Fruit fly (Drosophila melanogaster) Kc167 (cell line): ENCODE measurements around the gene Mst87F.

Experiments used
- Myc ChIP-seq: fragments of >200 bp; optimal IDR thresholded peaks from 2 replicates; lab custom pipeline; 2017; ENCODE audit warnings: missing external identifiers
- Sin3A ChIP-seq: fragments of >200 bp; optimal IDR thresholded peaks from 2 replicates; lab custom pipeline; 2018; ENCODE audit warnings: missing external identifiers
- h ChIP-seq: fragments of >200 bp; optimal IDR thresholded peaks from 3 replicates; lab custom pipeline; 2018; ENCODE audit warnings: missing external identifiers
- insv ChIP-seq: fragments of >200 bp; optimal IDR thresholded peaks from 3 replicates; lab custom pipeline; 2018; ENCODE audit warnings: missing external identifiers
- psq ChIP-seq: fragments of >200 bp; optimal IDR thresholded peaks from 2 replicates; lab custom pipeline; 2017; ENCODE audit warnings: missing external identifiers
- ttk ChIP-seq: sonication (Bioruptor generic); optimal IDR thresholded peaks from 2 replicates; lab custom pipeline; 2017; ENCODE audit warnings: missing external identifiers

The Mst87F gene

dm6 chr3R:13827953-13828922 lies at the start of gene Mst87F:
TSS of gene Mst87F (minus strand) at chr3R:13828008.
- TF ChIP-seq Sin3A (no peak), psq (lab: Kevin White, UChicago) (no peak), Myc (lab: Kevin White, UChicago) (no peak), insv (lab: Kevin White, UChicago) (no peak)

- TF ChIP-seq Sin3A (no peak), psq (lab: Kevin White, UChicago) (no peak), ttk (no peak), insv (lab: Kevin White, UChicago) (no peak), h (lab: Kevin White, UChicago) (no peak), Myc (lab: Kevin White, UChicago) (no peak)
Observed at dm6 chr3R:13877125-13877524, 49.3 kb upstream of the Mst87F start.

- TF ChIP-seq h (lab: Kevin White, UChicago) = no peak
- TF ChIP-seq insv (lab: Kevin White, UChicago) = no peak
- TF ChIP-seq psq (lab: Kevin White, UChicago) = no peak
- TF ChIP-seq Myc (lab: Kevin White, UChicago) = no peak
- TF ChIP-seq ttk = no peak
- TF ChIP-seq Sin3A = no peak
Observed at dm6 chr3R:13875438-13875861, 47.6 kb upstream of the Mst87F start.

dm6 chr3R:13874866-13875417 lies 47.1 kb upstream of the Mst87F start, which contains the start of gene E5:
TSS of gene E5 (minus strand) at chr3R:13874916.
- no peak for TF ChIP-seq insv (lab: Kevin White, UChicago)
- TF ChIP-seq psq (lab: Kevin White, UChicago) = no peak
- no peak for TF ChIP-seq h (lab: Kevin White, UChicago)
- no peak for TF ChIP-seq Sin3A
- TF ChIP-seq Myc (lab: Kevin White, UChicago) = no peak
- TF ChIP-seq ttk = no peak

dm6 chr3R:13872161-13872560 lies 44.4 kb upstream of the Mst87F start:
- TF ChIP-seq insv (lab: Kevin White, UChicago) (no peak), ttk (no peak), Myc (lab: Kevin White, UChicago) (no peak), psq (lab: Kevin White, UChicago) (no peak), h (lab: Kevin White, UChicago) (no peak), Sin3A (no peak)

- no peak for TF ChIP-seq Sin3A
- TF ChIP-seq insv (lab: Kevin White, UChicago) = no peak
- TF ChIP-seq h (lab: Kevin White, UChicago) = no peak
- TF ChIP-seq psq (lab: Kevin White, UChicago) = no peak
- TF ChIP-seq ttk = no peak
- no peak for TF ChIP-seq Myc (lab: Kevin White, UChicago)
Observed at dm6 chr3R:13861805-13862204, 34.0 kb upstream of the Mst87F start.

dm6 chr3R:13859242-13859641 lies 31.4 kb upstream of the Mst87F start:
- TF ChIP-seq Myc (lab: Kevin White, UChicago) = no peak
- TF ChIP-seq insv (lab: Kevin White, UChicago) = no peak
- TF ChIP-seq Sin3A = no peak
- TF ChIP-seq h (lab: Kevin White, UChicago) = no peak
- TF ChIP-seq psq (lab: Kevin White, UChicago) = no peak
- TF ChIP-seq ttk = no peak

- TF ChIP-seq Sin3A (no peak), ttk (no peak)
Observed at dm6 chr3R:13857339-13857738, 29.5 kb upstream of the Mst87F start.

dm6 chr3R:13855354-13855753 lies 27.5 kb upstream of the Mst87F start, which contains the start of gene CG14362:
TSS of gene CG14362 (minus strand) at chr3R:13855454.
- no peak for TF ChIP-seq psq (lab: Kevin White, UChicago)
- no peak for TF ChIP-seq Myc (lab: Kevin White, UChicago)
- no peak for TF ChIP-seq ttk
- no peak for TF ChIP-seq insv (lab: Kevin White, UChicago)
- TF ChIP-seq Sin3A = no peak
- TF ChIP-seq h (lab: Kevin White, UChicago) = no peak

- TF ChIP-seq h (lab: Kevin White, UChicago) = no peak
- no peak for TF ChIP-seq Myc (lab: Kevin White, UChicago)
- no peak for TF ChIP-seq Sin3A
- TF ChIP-seq ttk = no peak
- no peak for TF ChIP-seq psq (lab: Kevin White, UChicago)
- no peak for TF ChIP-seq insv (lab: Kevin White, UChicago)
Observed at dm6 chr3R:13850992-13851391, 23.2 kb upstream of the Mst87F start.

dm6 chr3R:13849327-13849726 lies 21.5 kb upstream of the Mst87F start:
- TF ChIP-seq insv (lab: Kevin White, UChicago) (no peak), h (lab: Kevin White, UChicago) (no peak), Myc (lab: Kevin White, UChicago) (no peak), psq (lab: Kevin White, UChicago) (no peak), Sin3A (no peak), ttk (no peak)

dm6 chr3R:13848272-13848671 lies 20.5 kb upstream of the Mst87F start:
- TF ChIP-seq Myc (lab: Kevin White, UChicago) (no peak), h (lab: Kevin White, UChicago) (no peak), psq (lab: Kevin White, UChicago) (no peak), ttk (no peak), Sin3A (no peak), insv (lab: Kevin White, UChicago) (no peak)
